Worm (Caenorhabditis elegans): ENCODE results near the gene dach-1.

The dach-1 gene

DNA sequence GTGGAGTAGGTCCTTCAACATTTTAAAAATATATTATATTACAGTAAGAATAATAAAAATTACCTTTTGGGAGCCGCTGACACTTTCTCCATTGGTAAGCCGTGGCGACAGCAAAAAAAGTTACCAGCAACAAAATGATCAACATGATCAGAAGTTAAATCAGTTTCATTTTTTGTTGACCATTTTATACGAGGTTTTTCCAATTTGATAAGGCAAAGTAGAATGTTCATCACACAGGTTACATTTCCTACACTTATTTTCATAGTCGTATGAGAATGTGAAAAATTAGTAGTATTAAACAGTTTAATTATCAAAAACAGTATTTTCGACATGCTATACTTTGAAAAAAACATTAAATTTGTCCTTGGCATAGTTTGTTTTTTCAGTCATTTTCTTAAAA is 23.0 kb downstream of the dach-1 start, which contains the start of gene cyp-34A10:
TSS of gene cyp-34A10 (minus strand) at position 146 of the 400 bp plus-strand sequence.
- no peak for TF ChIP-seq elt-1 (tag; optimal IDR thresholded peaks at IDR 0.05)
- no peak for TF ChIP-seq nhr-10 (tag; optimal IDR thresholded peaks at IDR 0.05)
- no peak for TF ChIP-seq nhr-11 (tag; optimal IDR thresholded peaks at IDR 0.05)
- no peak for TF ChIP-seq skn-1 (tag; optimal IDR thresholded peaks at IDR 0.05)
- no peak for TF ChIP-seq ztf-4 (tag; optimal IDR thresholded peaks at IDR 0.05)
- TF ChIP-seq nhr-237 (tag; optimal IDR thresholded peaks at IDR 0.05): no peak
- TF ChIP-seq F13H6.1 (tag; optimal IDR thresholded peaks at IDR 0.05): no peak
- TF ChIP-seq snpc-4 (tag; optimal IDR thresholded peaks at IDR 0.05): no peak
- no peak for TF ChIP-seq zag-1 (tag; optimal IDR thresholded peaks at IDR 0.05)
- TF ChIP-seq gmeb-1 (tag; optimal IDR thresholded peaks at IDR 0.05): no peak

DNA sequence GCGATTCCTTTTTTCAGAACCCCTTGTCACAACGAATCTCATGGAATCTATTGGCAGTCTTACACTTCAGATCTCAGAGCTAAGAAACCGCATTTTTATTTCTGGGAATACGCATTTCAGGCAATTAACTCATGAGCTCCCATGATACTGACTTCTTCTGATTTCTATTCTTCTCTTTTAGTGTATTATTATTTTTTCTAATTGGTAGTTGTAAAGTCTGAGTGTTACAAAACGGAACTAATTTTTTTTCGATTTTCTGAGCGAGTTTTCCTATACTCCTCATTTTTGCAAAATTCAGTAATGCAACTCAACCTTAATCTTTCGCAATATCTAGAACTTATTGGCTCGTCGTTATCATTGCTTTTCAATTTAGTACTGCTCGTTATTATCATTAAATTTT is 24.5 kb downstream of the dach-1 start, which contains the start of gene str-82:
TSS of gene str-82 (plus strand) at position 301 of the 400 bp plus-strand sequence.
- TF ChIP-seq snpc-4 (tag; optimal IDR thresholded peaks at IDR 0.05) (no peak), ztf-1 (GFP tag; conservative IDR thresholded peaks at IDR 0.05) (no peak), nhr-10 (tag; optimal IDR thresholded peaks at IDR 0.05) (no peak), gmeb-1 (tag; optimal IDR thresholded peaks at IDR 0.05) (no peak), lin-39 (tag; optimal IDR thresholded peaks at IDR 0.05) (no peak), nhr-12 (tag; optimal IDR thresholded peaks at IDR 0.05) (no peak), F13H6.1 (tag; optimal IDR thresholded peaks at IDR 0.05) (no peak), mbf-1 (tag; optimal IDR thresholded peaks at IDR 0.05) (no peak), blmp-1 (tag; optimal IDR thresholded peaks at IDR 0.05; ENCODE audit: insufficient read depth) (no peak), ZK546.5 (tag; optimal IDR thresholded peaks at IDR 0.05) (no peak), ztf-11 (tag; optimal IDR thresholded peaks at IDR 0.05) (no peak), unc-39 (tag; optimal IDR thresholded peaks at IDR 0.05) (no peak), alr-1 (tag; optimal IDR thresholded peaks at IDR 0.05) (no peak), mdl-1 (tag; optimal IDR thresholded peaks at IDR 0.05) (no peak), skn-1 (tag; optimal IDR thresholded peaks at IDR 0.05) (no peak), ztf-4 (tag; optimal IDR thresholded peaks at IDR 0.05) (no peak), nhr-23 (tag; optimal IDR thresholded peaks at IDR 0.05) (no peak)

DNA sequence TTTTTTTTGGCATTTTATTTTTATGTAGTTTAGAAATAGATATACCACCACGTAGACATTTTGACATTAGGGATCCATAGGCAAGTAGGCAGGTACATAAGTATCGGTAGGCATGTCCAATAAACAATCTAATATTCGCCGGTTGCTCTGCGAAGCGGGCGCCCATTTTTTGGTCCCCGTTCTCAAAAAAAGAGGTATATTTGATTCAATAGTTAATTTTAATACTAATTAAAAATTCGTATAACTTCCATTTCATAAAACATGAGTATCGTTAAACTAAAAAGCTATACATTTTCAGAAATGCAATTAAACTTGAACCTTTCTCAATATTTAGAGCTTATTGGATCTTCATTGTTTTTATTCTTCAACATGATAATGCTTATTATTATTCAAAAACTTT is 27.1 kb downstream of the dach-1 start, which contains the start of gene str-83:
TSS of gene str-83 (plus strand) at position 301 of the 400 bp plus-strand sequence.
- TF ChIP-seq ama-1 (optimal IDR thresholded peaks at IDR 0.05) (no peak), unc-62 (GFP tag; optimal IDR thresholded peaks at IDR 0.05) (no peak), egl-27 (tag; optimal IDR thresholded peaks at IDR 0.05) (no peak), nhr-237 (tag; optimal IDR thresholded peaks at IDR 0.05) (no peak), lin-13 (GFP tag; optimal IDR thresholded peaks at IDR 0.05) (no peak)

DNA sequence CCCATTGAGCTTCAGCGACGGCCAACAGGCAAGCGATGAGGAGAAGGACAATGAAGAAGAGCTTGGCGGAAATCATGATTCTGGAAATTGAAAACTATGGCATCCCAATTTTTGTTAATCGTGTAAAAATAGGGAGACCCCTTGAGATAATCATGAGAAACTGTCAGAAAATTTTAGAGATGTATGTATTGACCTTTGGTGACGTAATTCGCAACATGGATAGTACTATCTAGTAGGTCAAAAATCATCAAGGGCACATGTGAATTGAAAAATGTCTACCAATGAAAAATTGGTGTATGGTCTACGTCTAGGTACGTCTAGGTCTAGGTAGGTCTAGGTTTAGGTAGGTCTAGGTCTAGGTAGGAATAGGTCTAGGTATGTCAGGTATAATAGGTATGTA is 29.2 kb downstream of the dach-1 start, which contains the start of gene nlp-34:
TSS of gene nlp-34 (minus strand) at position 82 of the 400 bp plus-strand sequence.
- TF ChIP-seq elt-3 (tag; optimal IDR thresholded peaks at IDR 0.05): no peak

DNA sequence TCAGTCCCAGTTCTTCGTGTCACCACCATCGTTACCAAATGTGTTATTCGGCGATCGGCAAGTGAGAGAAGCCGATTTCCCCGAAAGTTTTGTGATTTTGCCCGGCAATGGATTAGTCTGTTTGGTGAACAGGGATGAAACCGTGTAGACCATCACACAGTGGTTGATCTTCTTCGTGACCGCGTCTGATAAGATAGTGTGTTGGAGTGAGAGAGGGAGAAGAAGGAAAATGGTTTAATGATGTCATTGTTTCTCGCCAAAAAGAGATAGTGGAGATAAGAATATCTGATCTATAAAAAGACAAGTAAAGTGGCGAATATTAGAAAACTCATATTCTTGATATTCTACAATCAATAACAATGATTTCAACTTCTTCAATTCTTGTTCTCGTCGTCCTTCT is 30.0 kb downstream of the dach-1 start, which contains the start of gene nlp-31:
TSS of gene nlp-31 (plus strand) at position 237 of the 400 bp plus-strand sequence.
- peak; percentile 57 for TF ChIP-seq blmp-1 (tag; optimal IDR thresholded peaks at IDR 0.05; ENCODE audit: insufficient read depth)
- TF ChIP-seq fos-1 (tag; optimal IDR thresholded peaks at IDR 0.05): peak; percentile 34
- peak; percentile 10 for TF ChIP-seq F13H6.1 (tag; optimal IDR thresholded peaks at IDR 0.05)
- TF ChIP-seq elt-1 (tag; optimal IDR thresholded peaks at IDR 0.05): no peak
- TF ChIP-seq nhr-21 (tag; optimal IDR thresholded peaks at IDR 0.05): peak; percentile 73
- no peak for TF ChIP-seq nhr-23 (tag; optimal IDR thresholded peaks at IDR 0.05)
- peak; percentile 90 for TF ChIP-seq sma-3 (GFP tag; optimal IDR thresholded peaks at IDR 0.05)
- TF ChIP-seq egl-27 (tag; optimal IDR thresholded peaks at IDR 0.05): no peak
- no peak for TF ChIP-seq ceh-82 (tag; optimal IDR thresholded peaks at IDR 0.05)
- TF ChIP-seq nhr-25 (tag; optimal IDR thresholded peaks at IDR 0.05): peak; percentile 77
- peak; percentile 5 for TF ChIP-seq crh-2 (tag; optimal IDR thresholded peaks at IDR 0.05)
- TF ChIP-seq mdl-1 (tag; optimal IDR thresholded peaks at IDR 0.05): peak in 1 of 2 experiments; percentile 23
- TF ChIP-seq sma-9 (GFP tag; optimal IDR thresholded peaks at IDR 0.05): peak; percentile 69
- no peak for TF ChIP-seq sma-9 (tag; optimal IDR thresholded peaks at IDR 0.05)
